Worm (Caenorhabditis elegans) whole organism, L4 larva: ENCODE results near the gene JC8.16.

Source experiments
- F49E8.2 ChIP-seq: sonication (generic microtip); optimal IDR thresholded peaks from 2 replicates; lab custom pipeline; 2016; ENCODE audit warnings: missing compliant biosample characterization, mild to moderate bottlenecking, missing genetic modification characterization, borderline replicate concordance
- Y5F2A.4 ChIP-seq: fragments of 200-800 bp; sonication (Bioruptor generic); optimal IDR thresholded peaks from 2 replicates; lab custom pipeline; 2018; ENCODE audit warnings: mild to moderate bottlenecking, missing genetic modification characterization, missing compliant biosample characterization
- daf-19 ChIP-seq: fragments of 200-800 bp; sonication (Bioruptor generic); conservative IDR thresholded peaks from 2 replicates; pipeline ENCODE4 v1.3.6; 2022; ENCODE audit warnings: missing genetic modification characterization, missing compliant biosample characterization
- fos-1 ChIP-seq: fragments of 150-350 bp; optimal IDR thresholded peaks from 2 replicates; lab custom pipeline; 2014; ENCODE audit warnings: missing biosample characterization, missing genetic modification characterization
- hmg-1.1 ChIP-seq: fragments of 200-800 bp; sonication (Bioruptor generic); IDR thresholded peaks from 2 replicates; pipeline ENCODE4 v1.3.6; 2022; ENCODE audit warnings: missing genetic modification reagents, missing genetic modification characterization, missing compliant biosample characterization
- lim-7 ChIP-seq: fragments of 200-800 bp; sonication (Bioruptor generic); IDR thresholded peaks from 2 replicates; pipeline ENCODE4 v1.3.6; 2022; ENCODE audit warnings: missing genetic modification characterization, missing compliant biosample characterization
- lir-3 ChIP-seq: sonication (generic microtip); optimal IDR thresholded peaks from 2 replicates; lab custom pipeline; 2016; ENCODE audit warnings: mild to moderate bottlenecking, missing genetic modification characterization, missing compliant biosample characterization
- lsy-2 ChIP-seq, 2 experiments: fragments of 150-350 bp in 1 of 2; sonication (generic microtip) in 1 of 2; optimal IDR thresholded peaks; 2 replicates each; lab custom pipeline; 2014 to 2017; ENCODE audit warnings: missing biosample characterization in 2 of 2, missing genetic modification characterization in 2 of 2
- nhr-237 ChIP-seq: sonication (generic microtip); optimal IDR thresholded peaks from 2 replicates; lab custom pipeline; 2017; ENCODE audit warnings: missing biosample characterization, missing genetic modification characterization
- nhr-25 ChIP-seq: sonication (generic microtip); optimal IDR thresholded peaks from 2 replicates; lab custom pipeline; 2017; ENCODE audit warnings: missing genetic modification characterization, mild to moderate bottlenecking, missing compliant biosample characterization, antibody characterized with exemption, moderate library complexity, borderline replicate concordance; ENCODE audit not compliant: insufficient read depth
- pha-4 ChIP-seq, 2 experiments: fragments of 150-350 bp in 1 of 2; fragments of 200-800 bp in 1 of 2; sonication (Bioruptor generic) in 1 of 2; IDR thresholded peaks in 1 of 2; optimal IDR thresholded peaks in 1 of 2; 2 replicates each; pipeline versions ENCODE4 v1.3.6 to Lab custom; 2014 to 2022; ENCODE audit warnings: missing genetic modification characterization in 2 of 2, missing genetic modification reagents in 2 of 2, missing biosample characterization in 1 of 2, missing compliant biosample characterization in 1 of 2
- skn-1 ChIP-seq: fragments of 150-350 bp; optimal IDR thresholded peaks from 2 replicates; lab custom pipeline; 2014; ENCODE audit warnings: missing biosample characterization, missing genetic modification characterization
- snpc-4 ChIP-seq: fragments of 150-350 bp; optimal IDR thresholded peaks from 2 replicates; lab custom pipeline; 2014; ENCODE audit warnings: missing biosample characterization, missing genetic modification characterization
- zag-1 ChIP-seq: fragments of 150-350 bp; optimal IDR thresholded peaks from 2 replicates; lab custom pipeline; 2014; ENCODE audit warnings: missing biosample characterization, missing genetic modification characterization

- TF ChIP-seq skn-1 (tag; lab: Kevin White, UChicago) = no peak
- no peak for TF ChIP-seq snpc-4 (tag; lab: Kevin White, UChicago)
- no peak for TF ChIP-seq pha-4 (GFP tag; IDR thresholded peaks at IDR 0.05; lab: Robert Waterston, UW)
- no peak for TF ChIP-seq pha-4 (tag; optimal IDR thresholded peaks at IDR 0.05; lab: Kevin White, UChicago)
- no peak for TF ChIP-seq F49E8.2 (tag; lab: Kevin White, UChicago)
- TF ChIP-seq zag-1 = no peak
- TF ChIP-seq lsy-2 (tag; optimal IDR thresholded peaks at IDR 0.05; lab: Kevin White, UChicago) = peak in 1 of 2 experiments; percentile 53
- TF ChIP-seq lir-3 (tag; lab: Kevin White, UChicago) = no peak
- no peak for TF ChIP-seq lim-7 (GFP tag; lab: Robert Waterston, UW)
- TF ChIP-seq nhr-237 (tag; lab: Kevin White, UChicago) = no peak
- no peak for TF ChIP-seq hmg-1.1 (GFP tag; lab: Robert Waterston, UW)
- TF ChIP-seq fos-1 (tag; lab: Kevin White, UChicago) = no peak
- no peak for TF ChIP-seq nhr-25 (tag; lab: Kevin White, UChicago)
- no peak for TF ChIP-seq daf-19
- TF ChIP-seq Y5F2A.4 (GFP tag; lab: Kevin White, UChicago) = no peak
Observed at ce11 chrIV:13272494-13272893, 13.5 kb downstream of the JC8.16 start, which contains the start of gene unc-26.
